Worm (Caenorhabditis elegans) whole organism, midembryonic: Measurements from ENCODE around the gene let-19.

Experiments
- flt-1 ChIP-seq: fragments of 200-800 bp; sonication (Bioruptor generic); IDR thresholded peaks from 2 replicates; pipeline ENCODE4 v1.3.6; 2022; ENCODE audit warnings: missing genetic modification characterization, missing compliant biosample characterization
- ref-1 ChIP-seq: fragments of 200-800 bp; sonication (Bioruptor generic); conservative IDR thresholded peaks from 2 replicates; pipeline ENCODE4 v1.3.6; 2022; ENCODE audit warnings: missing genetic modification reagents, missing genetic modification characterization, missing compliant biosample characterization
- tab-1 ChIP-seq: fragments of 200-800 bp; sonication (Bioruptor generic); IDR thresholded peaks from 2 replicates; pipeline ENCODE4 v1.3.6; 2022; ENCODE audit warnings: missing genetic modification characterization, missing compliant biosample characterization

DNA sequence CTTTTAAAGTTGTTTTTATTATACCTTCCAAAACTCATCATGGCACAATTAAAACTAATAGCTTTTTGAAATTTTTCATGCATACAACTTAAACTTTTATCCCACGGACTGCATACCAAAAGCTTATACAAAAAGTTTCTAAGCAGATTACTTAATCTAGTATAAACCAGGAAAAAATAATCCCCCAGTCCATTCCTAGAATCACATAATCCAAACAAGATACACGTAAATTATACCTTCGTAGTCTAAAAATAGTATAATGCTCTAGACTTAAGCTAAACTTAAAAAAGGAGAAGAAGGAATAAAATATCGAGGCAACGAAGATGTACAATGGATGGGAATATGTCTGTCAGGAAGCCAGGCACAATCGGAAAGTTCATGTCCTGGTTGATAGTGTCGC, 24.5 kb downstream of the let-19 start:
- TF ChIP-seq flt-1 (GFP tag; lab: Robert Waterston, UW) (no peak), ref-1 (GFP tag; lab: Robert Waterston, UW) (no peak), tab-1 (GFP tag; lab: Robert Waterston, UW) (no peak)
